Fruit fly (Drosophila melanogaster) whole organism, wandering third instar larva: ENCODE results near the gene RpL37A.

Experiments used
- Abd-B ChIP-seq: fragments of >200 bp; optimal IDR thresholded peaks from 2 replicates; lab custom pipeline; 2017; ENCODE audit warnings: missing biosample characterization, missing genetic modification characterization
- CG32264 ChIP-seq: fragments of 200-800 bp; sonication (Bioruptor generic); optimal IDR thresholded peaks from 2 replicates; lab custom pipeline; 2016; ENCODE audit warnings: missing biosample characterization, missing genetic modification characterization
- CG9705 ChIP-seq: fragments of 200-800 bp; sonication (Bioruptor generic); optimal IDR thresholded peaks from 2 replicates; lab custom pipeline; 2018; ENCODE audit warnings: missing biosample characterization, mild to moderate bottlenecking, missing genetic modification characterization
- CrebA ChIP-seq: fragments of 200-800 bp; sonication (Bioruptor generic); optimal IDR thresholded peaks from 2 replicates; lab custom pipeline; 2016; ENCODE audit warnings: missing biosample characterization, mild to moderate bottlenecking, missing genetic modification characterization, borderline replicate concordance
- Dfd ChIP-seq: fragments of >200 bp; optimal IDR thresholded peaks from 2 replicates; lab custom pipeline; 2017; ENCODE audit warnings: missing biosample characterization, missing genetic modification characterization
- Dif ChIP-seq: fragments of 200-275, 200-300 bp; sonication (Bioruptor generic); optimal IDR thresholded peaks from 2 replicates; lab custom pipeline; 2018; ENCODE audit warnings: missing biosample characterization, missing genetic modification characterization; ENCODE audit not compliant: partially characterized antibody
- GATAd ChIP-seq: sonication (Bioruptor generic); optimal IDR thresholded peaks from 2 replicates; lab custom pipeline; 2016; ENCODE audit warnings: missing biosample characterization, missing genetic modification characterization
- HLH106 ChIP-seq: fragments of 200-800 bp; optimal IDR thresholded peaks from 3 replicates; lab custom pipeline; 2019; ENCODE audit warnings: missing biosample characterization, mild to moderate bottlenecking, missing genetic modification characterization, moderate library complexity
- Hnf4 ChIP-seq: fragments of 200-800 bp; sonication (Bioruptor generic); optimal IDR thresholded peaks from 2 replicates; lab custom pipeline; 2016; ENCODE audit warnings: missing biosample characterization, mild to moderate bottlenecking, missing genetic modification characterization
- Hr78 ChIP-seq: fragments of >200 bp; optimal IDR thresholded peaks from 2 replicates; lab custom pipeline; 2017; ENCODE audit warnings: missing biosample characterization, missing genetic modification characterization
- Hr83 ChIP-seq: fragments of 200-300 bp; sonication (Bioruptor generic); optimal IDR thresholded peaks from 2 replicates; lab custom pipeline; 2016; ENCODE audit warnings: missing biosample characterization, mild to moderate bottlenecking, missing genetic modification characterization, moderate library complexity; ENCODE audit not compliant: poor library complexity, severe bottlenecking
- Jra ChIP-seq: sonication (Bioruptor generic); optimal IDR thresholded peaks from 2 replicates; lab custom pipeline; 2016; ENCODE audit warnings: missing biosample characterization, missing genetic modification characterization
- Mio ChIP-seq: sonication (Bioruptor generic); optimal IDR thresholded peaks from 2 replicates; lab custom pipeline; 2016; ENCODE audit warnings: missing biosample characterization, missing genetic modification characterization
- Myc ChIP-seq: fragments of >200 bp; optimal IDR thresholded peaks from 2 replicates; lab custom pipeline; 2017
- N ChIP-seq: fragments of >200 bp; optimal IDR thresholded peaks from 2 replicates; lab custom pipeline; 2018; ENCODE audit warnings: missing biosample characterization, missing external identifiers, missing genetic modification characterization
- OdsH ChIP-seq: fragments of 200-800 bp; sonication (Bioruptor generic); optimal IDR thresholded peaks from 2 replicates; lab custom pipeline; 2016; ENCODE audit warnings: missing biosample characterization, mild to moderate bottlenecking, missing genetic modification characterization
- Rel ChIP-seq, 2 experiments: fragments of 200-800 bp; sonication (Bioruptor generic) in 1 of 2; optimal IDR thresholded peaks; 2 replicates in 1 of 2; 3 replicates in 1 of 2; lab custom pipeline; 2016 to 2019; ENCODE audit warnings: mild to moderate bottlenecking in 2 of 2, missing biosample characterization in 2 of 2, missing genetic modification characterization in 2 of 2, moderate library complexity in 1 of 2
- Sp1 ChIP-seq: fragments of 200-800 bp; sonication (Bioruptor generic); optimal IDR thresholded peaks from 3 replicates; lab custom pipeline; 2019; ENCODE audit warnings: missing biosample characterization, mild to moderate bottlenecking, missing genetic modification characterization, moderate library complexity
- Vsx2 ChIP-seq: fragments of 200-300, 225-300 bp; sonication (Bioruptor generic); optimal IDR thresholded peaks from 2 replicates; lab custom pipeline; 2018; ENCODE audit warnings: missing biosample characterization, missing genetic modification characterization; ENCODE audit not compliant: partially characterized antibody
- br ChIP-seq: fragments of 200-800 bp; sonication (Bioruptor generic); optimal IDR thresholded peaks from 2 replicates; lab custom pipeline; 2016; ENCODE audit warnings: missing biosample characterization, missing genetic modification characterization
- brk ChIP-seq: fragments of 200-800 bp; sonication (Bioruptor generic); optimal IDR thresholded peaks from 2 replicates; lab custom pipeline; 2016; ENCODE audit warnings: missing biosample characterization, mild to moderate bottlenecking, missing genetic modification characterization
- dl ChIP-seq, 2 experiments: fragments of 175-275, 200-275 bp in 1 of 2; fragments of 200-275 bp in 1 of 2; sonication (Bioruptor generic); optimal IDR thresholded peaks; lab custom pipeline; 2018; ENCODE audit warnings: mild to moderate bottlenecking in 2 of 2, missing biosample characterization in 2 of 2, missing genetic modification characterization in 2 of 2, moderate library complexity in 2 of 2; ENCODE audit not compliant: partially characterized antibody in 2 of 2, insufficient read depth in 1 of 2
- dmrt93B ChIP-seq: fragments of 200-800 bp; sonication (Bioruptor generic); optimal IDR thresholded peaks from 2 replicates; lab custom pipeline; 2018; ENCODE audit warnings: missing biosample characterization, mild to moderate bottlenecking, missing genetic modification characterization
- dsf ChIP-seq: sonication (Bioruptor generic); optimal IDR thresholded peaks from 2 replicates; lab custom pipeline; 2016; ENCODE audit warnings: missing biosample characterization, missing genetic modification characterization, borderline replicate concordance
- ey ChIP-seq: fragments of 200-800 bp; sonication (Bioruptor generic); optimal IDR thresholded peaks from 2 replicates; lab custom pipeline; 2016; ENCODE audit warnings: missing biosample characterization, missing genetic modification characterization
- foxo ChIP-seq, 2 experiments: fragments of 200-800 bp; sonication (Bioruptor generic); optimal IDR thresholded peaks; 2 replicates in 1 of 2; 3 replicates in 1 of 2; lab custom pipeline; 2016 to 2017; ENCODE audit warnings: missing biosample characterization in 2 of 2, missing genetic modification characterization in 2 of 2
- fru ChIP-seq: fragments of 200-800 bp; sonication (Bioruptor generic); optimal IDR thresholded peaks from 3 replicates; lab custom pipeline; 2016; ENCODE audit warnings: missing biosample characterization, mild to moderate bottlenecking, missing genetic modification characterization
- h ChIP-seq: fragments of 200-800 bp; sonication (Bioruptor generic); optimal IDR thresholded peaks from 3 replicates; lab custom pipeline; 2016; ENCODE audit warnings: missing biosample characterization, mild to moderate bottlenecking, missing genetic modification characterization
- jim ChIP-seq: fragments of 175-275, 200-325 bp; sonication (Bioruptor generic); optimal IDR thresholded peaks from 2 replicates; lab custom pipeline; 2016; ENCODE audit warnings: missing biosample characterization, mild to moderate bottlenecking, missing genetic modification characterization
- lola ChIP-seq: fragments of >200 bp; optimal IDR thresholded peaks from 2 replicates; lab custom pipeline; 2017; ENCODE audit warnings: missing biosample characterization, missing genetic modification characterization
- pan ChIP-seq: fragments of >200 bp; optimal IDR thresholded peaks from 2 replicates; lab custom pipeline; 2017
- psq ChIP-seq: fragments of 200-800 bp; sonication (Bioruptor generic); optimal IDR thresholded peaks from 3 replicates; lab custom pipeline; 2017; ENCODE audit warnings: missing biosample characterization, mild to moderate bottlenecking, missing genetic modification characterization, moderate library complexity
- rgr ChIP-seq: fragments of 200-800 bp; sonication (Bioruptor generic); optimal IDR thresholded peaks from 3 replicates; lab custom pipeline; 2016; ENCODE audit warnings: missing biosample characterization, mild to moderate bottlenecking, missing genetic modification characterization
- sage ChIP-seq: fragments of 200-800 bp; sonication (Bioruptor generic); optimal IDR thresholded peaks from 2 replicates; lab custom pipeline; 2016; ENCODE audit warnings: missing biosample characterization, mild to moderate bottlenecking, missing genetic modification characterization
- sv ChIP-seq: fragments of 200-800 bp; sonication (Bioruptor generic); optimal IDR thresholded peaks from 3 replicates; lab custom pipeline; 2016; ENCODE audit warnings: missing biosample characterization, missing genetic modification characterization
- tai ChIP-seq: sonication (Bioruptor generic); optimal IDR thresholded peaks from 2 replicates; lab custom pipeline; 2016; ENCODE audit warnings: missing biosample characterization, missing genetic modification characterization
- usp ChIP-seq: fragments of >200 bp; optimal IDR thresholded peaks from 2 replicates; lab custom pipeline; 2017; ENCODE audit warnings: missing biosample characterization, missing genetic modification characterization
- woc ChIP-seq: sonication (Bioruptor generic); optimal IDR thresholded peaks from 2 replicates; lab custom pipeline; 2016; ENCODE audit warnings: missing biosample characterization, mild to moderate bottlenecking, missing genetic modification characterization

Gene RpL37A

DNA sequence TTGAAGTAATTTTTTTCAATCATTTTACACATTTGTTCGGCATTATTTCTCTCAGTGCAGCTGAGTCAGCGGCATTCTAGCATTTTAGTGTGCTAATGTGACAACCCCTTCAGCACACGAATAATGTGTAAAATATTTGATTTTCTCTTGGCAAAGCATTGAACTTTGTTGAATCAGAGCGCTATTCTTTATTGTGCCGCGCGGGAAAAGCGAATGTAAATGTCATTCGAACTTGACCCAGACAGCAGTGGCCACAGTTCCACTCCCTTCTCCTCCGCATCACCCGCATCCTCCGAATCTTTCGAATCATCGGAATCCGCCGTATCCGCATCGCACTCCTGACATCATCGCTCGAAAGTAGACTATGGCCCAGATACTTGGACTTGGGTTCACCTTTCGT lies 33.0 kb downstream of the RpL37A start:
- TF ChIP-seq CG9705 = no peak
- no peak for TF ChIP-seq psq (GFP tag; lab: Kevin White, UChicago)
- no peak for TF ChIP-seq CrebA (GFP tag; lab: Kevin White, UChicago)
- no peak for TF ChIP-seq GATAd
- TF ChIP-seq foxo (GFP tag; optimal IDR thresholded peaks at IDR 0.05; lab: Kevin White, UChicago) = no peak
- no peak for TF ChIP-seq Abd-B
- TF ChIP-seq HLH106 (tag; lab: Kevin White, UChicago) = no peak
- TF ChIP-seq Jra = no peak
- TF ChIP-seq woc (GFP tag; lab: Kevin White, UChicago) = no peak
- no peak for TF ChIP-seq tai (GFP tag; lab: Kevin White, UChicago)
- TF ChIP-seq OdsH (GFP tag; lab: Kevin White, UChicago) = no peak
- no peak for TF ChIP-seq Sp1 (GFP tag; lab: Kevin White, UChicago)
- TF ChIP-seq sv = no peak
- TF ChIP-seq Vsx2 (GFP tag; lab: Kevin White, UChicago) = no peak
- no peak for TF ChIP-seq jim (GFP tag; lab: Kevin White, UChicago)
- TF ChIP-seq Dif = no peak
- no peak for TF ChIP-seq Hr78 (GFP tag; lab: Kevin White, UChicago)
- TF ChIP-seq ey (GFP tag; lab: Kevin White, UChicago) = no peak
- TF ChIP-seq Hnf4 (GFP tag; lab: Kevin White, UChicago) = no peak
- TF ChIP-seq Hr83 (GFP tag; lab: Kevin White, UChicago) = no peak
- TF ChIP-seq, all 38 proteins: peak for 0

DNA sequence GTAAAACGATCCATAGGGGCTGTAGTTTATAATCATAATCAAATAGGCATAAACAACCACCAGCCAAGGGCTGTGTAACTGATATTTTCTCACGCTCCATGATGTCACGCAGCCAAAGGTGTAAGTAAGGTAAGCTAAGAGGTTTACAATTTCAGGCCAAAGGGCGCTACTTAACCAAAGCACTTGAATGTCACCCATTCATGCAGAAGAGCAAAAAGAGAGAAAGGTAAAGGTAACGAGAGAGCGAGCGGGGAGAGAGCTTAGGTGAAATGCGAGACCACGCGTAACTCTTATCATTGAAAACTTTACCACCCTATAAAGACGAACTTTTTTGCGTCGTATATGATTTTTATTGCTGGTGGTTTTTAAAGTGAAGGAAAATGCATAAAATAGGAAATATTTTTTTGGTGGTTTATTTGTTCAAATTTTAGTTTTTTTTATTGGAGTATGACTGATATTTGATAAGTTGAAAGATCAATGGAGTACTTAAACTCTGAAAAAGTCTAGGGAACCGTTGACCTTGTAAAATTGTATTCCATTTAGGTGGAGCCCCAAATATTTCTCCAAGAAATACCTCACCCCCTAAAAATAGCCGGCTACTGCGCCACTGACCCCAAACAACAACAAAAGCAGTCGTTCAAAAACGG lies 37.0 kb downstream of the RpL37A start:
- TF ChIP-seq psq (GFP tag; lab: Kevin White, UChicago) = peak; percentile 97
- TF ChIP-seq sv = peak; percentile 95
- TF ChIP-seq Myc (lab: Kevin White, UChicago) = no peak
- peak; percentile 98 for TF ChIP-seq rgr (GFP tag; lab: Kevin White, UChicago)
- TF ChIP-seq usp (GFP tag; lab: Kevin White, UChicago) = no peak
- TF ChIP-seq dsf (GFP tag; lab: Kevin White, UChicago) = peak; percentile 79
- TF ChIP-seq Hr78 (GFP tag; lab: Kevin White, UChicago) = no peak
- TF ChIP-seq tai (GFP tag; lab: Kevin White, UChicago) = peak; percentile 96
- no peak for TF ChIP-seq pan
- TF ChIP-seq Hr83 (GFP tag; lab: Kevin White, UChicago) = peak; percentile 74
- peak; percentile 96 for TF ChIP-seq Hnf4 (GFP tag; lab: Kevin White, UChicago)
- TF ChIP-seq Rel (GFP tag; optimal IDR thresholded peaks at IDR 0.05; lab: Kevin White, UChicago) = peak; percentile 67
- peak; percentile 25 for TF ChIP-seq Rel (tag; optimal IDR thresholded peaks at IDR 0.05; lab: Kevin White, UChicago)
- TF ChIP-seq jim (GFP tag; lab: Kevin White, UChicago) = no peak
- peak; percentile 99 for TF ChIP-seq OdsH (GFP tag; lab: Kevin White, UChicago)
- TF ChIP-seq Vsx2 (GFP tag; lab: Kevin White, UChicago) = no peak
- peak; percentile 79 to 80 for TF ChIP-seq dl (GFP tag; optimal IDR thresholded peaks at IDR 0.05; lab: Kevin White, UChicago; ENCODE audit: insufficient read depth in 1 of 2, partially characterized antibody in 2 of 2)
- peak; percentile 99 for TF ChIP-seq fru (GFP tag; lab: Kevin White, UChicago)
- TF ChIP-seq CG32264 = peak; percentile 89
- peak; percentile 90 for TF ChIP-seq dmrt93B (GFP tag; lab: Kevin White, UChicago)
- TF ChIP-seq N (GFP tag; lab: Kevin White, UChicago) = no peak
- no peak for TF ChIP-seq Abd-B
- TF ChIP-seq GATAd = peak; percentile 87
- peak; percentile 78 for TF ChIP-seq Dif
- TF ChIP-seq HLH106 (tag; lab: Kevin White, UChicago) = peak; percentile 93
- TF ChIP-seq Sp1 (GFP tag; lab: Kevin White, UChicago) = peak; percentile 96
- peak; percentile 98 for TF ChIP-seq h (GFP tag; lab: Kevin White, UChicago)
- TF ChIP-seq lola = no peak
- peak; percentile 98 for TF ChIP-seq br (GFP tag; lab: Kevin White, UChicago)
- peak; percentile 80 for TF ChIP-seq CG9705
- peak; percentile 92 for TF ChIP-seq brk
- peak; percentile 87 for TF ChIP-seq Dfd
- TF ChIP-seq woc (GFP tag; lab: Kevin White, UChicago) = peak; percentile 95
- TF ChIP-seq sage (GFP tag; lab: Kevin White, UChicago) = peak; percentile 74
- peak; percentile 90 for TF ChIP-seq Mio (GFP tag; lab: Kevin White, UChicago)
- TF ChIP-seq ey (GFP tag; lab: Kevin White, UChicago) = peak; percentile 99
- TF ChIP-seq foxo (GFP tag; optimal IDR thresholded peaks at IDR 0.05; lab: Kevin White, UChicago) = peak; percentile 85 to 99
- TF ChIP-seq CrebA (GFP tag; lab: Kevin White, UChicago) = no peak
- peak; percentile 97 for TF ChIP-seq Jra
